Fruit fly (Drosophila melanogaster) Kc167 (cell line): ENCODE results near the gene Ocrl.

ENCODE experiments used
- Myc ChIP-seq: fragments of >200 bp; optimal IDR thresholded peaks from 2 replicates; lab custom pipeline; 2017; ENCODE audit warnings: missing external identifiers
- h ChIP-seq: fragments of >200 bp; optimal IDR thresholded peaks from 3 replicates; lab custom pipeline; 2018; ENCODE audit warnings: missing external identifiers
- insv ChIP-seq: fragments of >200 bp; optimal IDR thresholded peaks from 3 replicates; lab custom pipeline; 2018; ENCODE audit warnings: missing external identifiers
- psq ChIP-seq: fragments of >200 bp; optimal IDR thresholded peaks from 2 replicates; lab custom pipeline; 2017; ENCODE audit warnings: missing external identifiers

DNA sequence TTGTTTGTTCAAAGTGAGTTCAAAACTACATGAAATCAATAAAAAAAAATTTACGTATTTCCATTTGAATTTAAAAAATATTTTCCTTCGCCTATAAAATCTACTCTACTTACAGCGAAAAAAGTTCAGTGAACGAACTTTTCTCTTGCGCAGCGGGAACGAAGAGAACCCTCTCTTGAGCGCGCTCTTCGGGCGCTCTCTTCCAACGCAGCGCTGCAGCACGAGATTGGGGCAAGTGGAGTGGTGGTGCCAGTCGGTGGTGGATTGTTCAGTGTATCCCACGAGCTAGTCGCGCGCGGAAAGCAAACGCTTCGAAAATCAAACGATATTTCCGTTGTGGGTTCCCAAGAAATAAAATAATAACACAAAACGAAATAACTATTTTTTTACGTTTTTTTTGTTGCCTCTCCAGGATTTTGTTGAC lies 18.9 kb downstream of the Ocrl start, which contains the start of gene Hr4:
- TF ChIP-seq h (lab: Kevin White, UChicago) (no peak), psq (lab: Kevin White, UChicago) (no peak), insv (no peak), Myc (lab: Kevin White, UChicago) (no peak)
